Fruit fly (Drosophila melanogaster) whole organism, embryonic: ENCODE results near the gene ETHR.

ENCODE experiments used
- ATbp ChIP-seq: fragments of 200-800 bp; sonication (Bioruptor generic); optimal IDR thresholded peaks from 2 replicates; lab custom pipeline; 2017; ENCODE audit warnings: missing biosample characterization, mild to moderate bottlenecking, missing genetic modification characterization, missing genetic modification reagents
- BEAF-32 ChIP-seq: fragments of 200-800 bp; sonication (Bioruptor generic); optimal IDR thresholded peaks from 3 replicates; lab custom pipeline; 2017; ENCODE audit warnings: missing biosample characterization, missing genetic modification characterization, mild to moderate bottlenecking, moderate library complexity, missing genetic modification reagents
- CG10431 ChIP-seq: fragments of 200-800 bp; sonication (Bioruptor generic); optimal IDR thresholded peaks from 3 replicates; lab custom pipeline; 2018; ENCODE audit warnings: missing biosample characterization, mild to moderate bottlenecking, missing genetic modification characterization
- CG11247 ChIP-seq: fragments of 200-800 bp; sonication (Bioruptor generic); IDR thresholded peaks from 2 replicates; pipeline ENCODE4 v1.3.6; 2022; ENCODE audit warnings: missing biosample characterization, missing genetic modification characterization
- CG11560 ChIP-seq: fragments of 200-800 bp; sonication (Bioruptor generic); IDR thresholded peaks from 3 replicates; pipeline ENCODE4 v1.3.6; 2022; ENCODE audit warnings: missing biosample characterization, missing genetic modification characterization
- CG11696 ChIP-seq: fragments of 200-800 bp; sonication (Bioruptor generic); IDR thresholded peaks from 2 replicates; pipeline ENCODE4 v1.3.6; 2022; ENCODE audit warnings: missing biosample characterization, missing genetic modification characterization
- CG13624 ChIP-seq: fragments of 200-800 bp; sonication (Bioruptor generic); optimal IDR thresholded peaks from 2 replicates; lab custom pipeline; 2016; ENCODE audit warnings: missing biosample characterization, missing genetic modification characterization
- CG13894 ChIP-seq: fragments of 200-800 bp; sonication (Bioruptor generic); optimal IDR thresholded peaks from 3 replicates; lab custom pipeline; 2018; ENCODE audit warnings: missing biosample characterization, mild to moderate bottlenecking, missing genetic modification characterization, moderate library complexity
- CG18262 ChIP-seq: fragments of 200-800 bp; optimal IDR thresholded peaks from 3 replicates; lab custom pipeline; 2019; ENCODE audit warnings: missing biosample characterization, mild to moderate bottlenecking, missing genetic modification characterization, moderate library complexity
- CG2889 ChIP-seq: fragments of 200-800 bp; sonication (Bioruptor generic); IDR thresholded peaks from 3 replicates; pipeline ENCODE4 v1.3.6; 2022; ENCODE audit warnings: missing biosample characterization, missing genetic modification characterization
- CG30403 ChIP-seq: fragments of 200-800 bp; sonication (Bioruptor generic); optimal IDR thresholded peaks from 3 replicates; lab custom pipeline; 2016; ENCODE audit warnings: missing biosample characterization, missing genetic modification characterization
- CG31388 ChIP-seq: fragments of 200-800 bp; sonication (Bioruptor generic); optimal IDR thresholded peaks from 2 replicates; lab custom pipeline; 2016; ENCODE audit warnings: missing biosample characterization, missing genetic modification characterization
- CG3281 ChIP-seq: fragments of 200-800 bp; sonication (Bioruptor generic); optimal IDR thresholded peaks from 3 replicates; lab custom pipeline; 2017; ENCODE audit warnings: missing biosample characterization, mild to moderate bottlenecking, missing genetic modification characterization
- CG3847 ChIP-seq: fragments of 200-800 bp; sonication (Bioruptor generic); IDR thresholded peaks from 2 replicates; pipeline ENCODE4 v1.3.6; 2022; ENCODE audit warnings: missing biosample characterization, missing genetic modification characterization
- CG42726 ChIP-seq: fragments of 200-800 bp; sonication (Bioruptor generic); IDR thresholded peaks from 2 replicates; pipeline ENCODE4 v1.3.6; 2022; ENCODE audit warnings: missing biosample characterization, missing genetic modification characterization; ENCODE audit not compliant: partially characterized antibody
- CG6791 ChIP-seq: fragments of 200-800 bp; sonication (Bioruptor generic); IDR thresholded peaks from 3 replicates; pipeline ENCODE4 v1.3.6; 2022; ENCODE audit warnings: missing biosample characterization, missing genetic modification characterization; ENCODE audit not compliant: partially characterized antibody
- CG6854 ChIP-seq: fragments of 200-800 bp; sonication (Bioruptor generic); optimal IDR thresholded peaks from 3 replicates; lab custom pipeline; 2017; ENCODE audit warnings: missing biosample characterization, mild to moderate bottlenecking, missing genetic modification characterization
- CG7357 ChIP-seq: fragments of 200-800 bp; sonication (Bioruptor generic); IDR thresholded peaks from 3 replicates; pipeline ENCODE4 v1.3.6; 2022; ENCODE audit warnings: missing biosample characterization, missing genetic modification characterization
- CG7745 ChIP-seq: fragments of 200-800 bp; sonication (Bioruptor generic); optimal IDR thresholded peaks from 2 replicates; lab custom pipeline; 2018; ENCODE audit warnings: missing biosample characterization, mild to moderate bottlenecking, missing genetic modification characterization, moderate library complexity
- CG8359 ChIP-seq: fragments of 200-800 bp; sonication (Bioruptor generic); optimal IDR thresholded peaks from 2 replicates; lab custom pipeline; 2017; ENCODE audit warnings: missing biosample characterization, mild to moderate bottlenecking, missing genetic modification characterization, borderline replicate concordance
- CG8388 ChIP-seq: fragments of 200-800 bp; sonication (Bioruptor generic); optimal IDR thresholded peaks from 2 replicates; lab custom pipeline; 2019; ENCODE audit warnings: missing biosample characterization, mild to moderate bottlenecking, missing genetic modification characterization, moderate library complexity
- CG9797 ChIP-seq: fragments of 200-800 bp; sonication (Bioruptor generic); optimal IDR thresholded peaks from 3 replicates; lab custom pipeline; 2018; ENCODE audit warnings: missing biosample characterization, mild to moderate bottlenecking, missing genetic modification characterization
- Doc3 ChIP-seq: fragments of 200-800 bp; sonication (Bioruptor generic); IDR thresholded peaks from 3 replicates; pipeline ENCODE4 v1.3.6; 2022; ENCODE audit warnings: missing biosample characterization, missing genetic modification characterization; ENCODE audit not compliant: partially characterized antibody
- Dref ChIP-seq: fragments of 200-800 bp; sonication (Bioruptor generic); IDR thresholded peaks from 2 replicates; pipeline ENCODE4 v1.3.6; 2022; ENCODE audit warnings: missing biosample characterization, missing genetic modification characterization
- Hr78 ChIP-seq, 2 experiments: fragments of 200-800 bp in 1 of 2; fragments of >200 bp in 1 of 2; sonication (Bioruptor generic) in 1 of 2; optimal IDR thresholded peaks; 2 replicates each; lab custom pipeline; 2017 to 2019; ENCODE audit warnings: missing biosample characterization in 2 of 2, missing genetic modification characterization in 2 of 2, mild to moderate bottlenecking in 1 of 2, moderate library complexity in 1 of 2
- Hsf ChIP-seq: fragments of 200-800 bp; sonication (Bioruptor generic); optimal IDR thresholded peaks from 3 replicates; lab custom pipeline; 2016; ENCODE audit warnings: missing biosample characterization, missing genetic modification characterization
- MBD-R2 ChIP-seq: fragments of 200-800 bp; sonication (Bioruptor generic); IDR thresholded peaks from 2 replicates; pipeline ENCODE4 v1.3.6; 2022; ENCODE audit warnings: missing biosample characterization, missing genetic modification characterization
- Med ChIP-seq: fragments of 200-800 bp; sonication (Bioruptor generic); peaks from one replicate; lab custom pipeline; 2016; ENCODE audit warnings: missing biosample characterization, missing genetic modification characterization, mild to moderate bottlenecking, inconsistent platforms, moderate library complexity
- NC2α ChIP-seq: fragments of 200-800 bp; sonication (Bioruptor generic); optimal IDR thresholded peaks from 2 replicates; lab custom pipeline; 2016; ENCODE audit warnings: missing biosample characterization, missing genetic modification characterization
- PHDP ChIP-seq: fragments of 200-800 bp; sonication (Bioruptor generic); optimal IDR thresholded peaks from 3 replicates; lab custom pipeline; 2018; ENCODE audit warnings: missing biosample characterization, mild to moderate bottlenecking, missing genetic modification characterization, moderate library complexity
- Sry-β ChIP-seq: fragments of 200-800 bp; sonication (Bioruptor generic); optimal IDR thresholded peaks from 2 replicates; lab custom pipeline; 2018; ENCODE audit warnings: missing biosample characterization, mild to moderate bottlenecking, missing genetic modification characterization, moderate library complexity
- ato ChIP-seq: fragments of 200-800 bp; sonication (Bioruptor generic); IDR thresholded peaks from 2 replicates; pipeline ENCODE4 v1.3.6; 2022; ENCODE audit warnings: missing biosample characterization, missing genetic modification characterization; ENCODE audit not compliant: partially characterized antibody
- ems ChIP-seq: fragments of 200-800 bp; sonication (Bioruptor generic); optimal IDR thresholded peaks from 3 replicates; lab custom pipeline; 2016; ENCODE audit warnings: missing biosample characterization, missing genetic modification characterization
- esg ChIP-seq: fragments of 200-800 bp; sonication (Bioruptor generic); conservative IDR thresholded peaks from 2 replicates; pipeline ENCODE4 v1.3.6; 2022; ENCODE audit warnings: missing biosample characterization, missing genetic modification characterization
- eve ChIP-seq, 2 experiments: fragments of >200 bp; optimal IDR thresholded peaks; 2 replicates each; lab custom pipeline; 2017; ENCODE audit warnings: missing biosample characterization in 2 of 2, missing genetic modification characterization in 2 of 2
- h ChIP-seq: fragments of >200 bp; optimal IDR thresholded peaks from 2 replicates; lab custom pipeline; 2017
- ken ChIP-seq: fragments of 200-800 bp; sonication (Bioruptor generic); IDR thresholded peaks from 3 replicates; pipeline ENCODE4 v1.3.6; 2022; ENCODE audit warnings: missing biosample characterization, missing genetic modification characterization
- klu ChIP-seq: fragments of 200-800 bp; sonication (Bioruptor generic); IDR thresholded peaks from 2 replicates; pipeline ENCODE4 v1.3.6; 2022; ENCODE audit warnings: missing biosample characterization, missing genetic modification characterization
- kni ChIP-seq: fragments of 200-800 bp; sonication (Bioruptor generic); optimal IDR thresholded peaks from 3 replicates; lab custom pipeline; 2017; ENCODE audit warnings: mild to moderate bottlenecking, missing biosample characterization, missing genetic modification reagents, missing genetic modification characterization
- lov ChIP-seq, 2 experiments: fragments of 200-800 bp in 1 of 2; fragments of >200 bp in 1 of 2; sonication (Bioruptor generic) in 1 of 2; IDR thresholded peaks in 1 of 2; optimal IDR thresholded peaks in 1 of 2; 2 replicates in 1 of 2; 3 replicates in 1 of 2; pipeline versions ENCODE4 v1.3.6 to Lab custom; 2017 to 2022; ENCODE audit warnings: missing biosample characterization in 1 of 2, missing genetic modification characterization in 1 of 2
- nau ChIP-seq: fragments of 200-800 bp; sonication (Bioruptor generic); optimal IDR thresholded peaks from 3 replicates; lab custom pipeline; 2017; ENCODE audit warnings: missing biosample characterization, mild to moderate bottlenecking, missing genetic modification characterization, missing genetic modification reagents
- nerfin-1 ChIP-seq: fragments of 200-800 bp; sonication (Bioruptor generic); optimal IDR thresholded peaks from 3 replicates; lab custom pipeline; 2019; ENCODE audit warnings: missing biosample characterization, mild to moderate bottlenecking, missing genetic modification characterization, moderate library complexity
- oc ChIP-seq: fragments of 200-800 bp; sonication (Bioruptor generic); optimal IDR thresholded peaks from 2 replicates; lab custom pipeline; 2018; ENCODE audit warnings: missing biosample characterization, mild to moderate bottlenecking, missing genetic modification characterization, moderate library complexity
- pzg ChIP-seq: fragments of 200-800 bp; sonication (Bioruptor generic); optimal IDR thresholded peaks from 3 replicates; lab custom pipeline; 2018; ENCODE audit warnings: missing biosample characterization, mild to moderate bottlenecking, missing genetic modification characterization, moderate library complexity
- sd ChIP-seq: fragments of 200-800 bp; sonication (Bioruptor generic); optimal IDR thresholded peaks from 3 replicates; lab custom pipeline; 2018; ENCODE audit warnings: missing biosample characterization, mild to moderate bottlenecking, missing genetic modification characterization, moderate library complexity
- sim ChIP-seq: fragments of 200-800 bp; sonication (Bioruptor generic); IDR thresholded peaks from 2 replicates; pipeline ENCODE4 v1.3.6; 2022; ENCODE audit warnings: missing biosample characterization, missing genetic modification characterization
- tll ChIP-seq, 2 experiments: fragments of 200-800 bp in 1 of 2; fragments of >200 bp in 1 of 2; sonication (Bioruptor generic) in 1 of 2; optimal IDR thresholded peaks; 2 replicates each; lab custom pipeline; 2017 to 2019; ENCODE audit warnings: missing biosample characterization in 2 of 2, missing genetic modification characterization in 2 of 2, mild to moderate bottlenecking in 1 of 2, moderate library complexity in 1 of 2
- zen ChIP-seq: fragments of 200-800 bp; sonication (Bioruptor generic); optimal IDR thresholded peaks from 3 replicates; lab custom pipeline; 2018; ENCODE audit warnings: missing biosample characterization, mild to moderate bottlenecking, missing genetic modification characterization, moderate library complexity

Gene ETHR

DNA sequence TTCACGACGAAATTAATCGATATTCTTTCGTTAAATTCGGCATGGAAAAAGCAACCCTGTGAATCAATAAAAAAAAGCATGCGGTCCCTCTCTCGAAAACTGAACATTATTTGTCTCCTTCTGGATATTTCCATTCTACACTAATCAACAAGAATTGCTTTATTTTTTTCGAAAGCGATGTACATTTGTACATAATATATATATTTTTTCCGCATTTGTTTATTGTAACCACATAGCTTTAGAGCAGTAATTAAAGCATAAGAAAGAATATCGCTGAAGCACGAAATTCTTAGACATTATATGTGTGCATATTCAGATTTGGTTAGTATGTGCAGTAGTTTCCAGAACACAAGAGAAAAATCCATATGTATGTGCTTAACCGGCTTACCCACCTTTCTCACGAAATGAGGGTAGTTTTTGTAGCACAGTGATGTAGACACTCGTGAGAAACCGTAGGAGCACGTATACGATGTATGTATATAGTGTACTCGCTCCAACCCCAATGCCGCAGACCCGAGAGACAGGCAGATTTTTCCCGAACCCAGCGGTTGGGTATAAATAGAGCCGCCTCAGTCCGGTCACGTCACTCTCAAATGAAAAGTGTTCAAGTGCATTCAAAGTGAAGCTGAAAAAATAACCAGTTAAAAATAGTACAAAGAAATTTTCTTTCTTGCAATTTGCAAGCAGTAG is 49.4 kb downstream of the ETHR start:
- TF ChIP-seq NC2α (GFP tag; lab: Kevin White, UChicago) (peak; percentile 42), Hr78 (GFP tag; optimal IDR thresholded peaks at IDR 0.05; lab: Kevin White, UChicago) (peak in 1 of 2 experiments; percentile 65), CG6854 (peak; percentile 86), CG8359 (GFP tag; lab: Kevin White, UChicago) (peak; percentile 66), sim (GFP tag; lab: Robert Waterston, UW) (no peak), klu (GFP tag; lab: Robert Waterston, UW) (no peak), CG18262 (tag; lab: Kevin White, UChicago) (peak; percentile 94), CG13894 (tag; lab: Kevin White, UChicago) (peak; percentile 91), lov (optimal IDR thresholded peaks at IDR 0.05; lab: Kevin White, UChicago) (no peak), lov (GFP tag; IDR thresholded peaks at IDR 0.05; lab: Robert Waterston, UW) (no peak), h (lab: Kevin White, UChicago) (no peak), sd (peak; percentile 80), CG42726 (GFP tag; lab: Robert Waterston, UW) (no peak), CG13624 (GFP tag; lab: Kevin White, UChicago) (peak; percentile 71), CG7357 (GFP tag; lab: Robert Waterston, UW) (peak; percentile 75), ken (GFP tag; lab: Robert Waterston, UW) (no peak), oc (peak; percentile 89), kni (GFP tag; lab: Kevin White, UChicago) (peak; percentile 75), CG11696 (GFP tag; lab: Robert Waterston, UW) (no peak), ATbp (GFP tag; lab: Kevin White, UChicago) (peak; percentile 56), tll (GFP tag; optimal IDR thresholded peaks at IDR 0.05; lab: Kevin White, UChicago) (no peak), CG8388 (GFP tag; lab: Kevin White, UChicago) (peak; percentile 49), BEAF-32 (GFP tag; lab: Kevin White, UChicago) (peak; percentile 76), CG7745 (tag; lab: Kevin White, UChicago) (no peak), CG9797 (GFP tag; lab: Kevin White, UChicago) (no peak), Sry-β (GFP tag; lab: Kevin White, UChicago) (peak; percentile 12), MBD-R2 (GFP tag; lab: Robert Waterston, UW) (no peak), CG6791 (GFP tag; lab: Robert Waterston, UW) (no peak), Doc3 (GFP tag; lab: Robert Waterston, UW) (no peak), CG10431 (GFP tag; lab: Kevin White, UChicago) (peak; percentile 86), PHDP (tag; lab: Kevin White, UChicago) (peak; percentile 88), ato (GFP tag; lab: Robert Waterston, UW) (no peak), nerfin-1 (tag; lab: Kevin White, UChicago) (peak; percentile 88), CG11560 (tag; lab: Robert Waterston, UW) (no peak), CG3847 (GFP tag; lab: Robert Waterston, UW) (no peak), CG11247 (GFP tag; lab: Robert Waterston, UW) (no peak), CG30403 (GFP tag; lab: Kevin White, UChicago) (peak; percentile 69), pzg (peak; percentile 35), CG31388 (peak; percentile 9), zen (tag; lab: Kevin White, UChicago) (peak; percentile 65), Med (peak; percentile 91), nau (GFP tag; lab: Kevin White, UChicago) (peak; percentile 77), CG2889 (GFP tag; lab: Robert Waterston, UW) (no peak), CG3281 (GFP tag; lab: Kevin White, UChicago) (peak; percentile 93), esg (no peak), Hsf (GFP tag; lab: Kevin White, UChicago) (peak; percentile 86), ems (GFP tag; lab: Kevin White, UChicago) (peak; percentile 78), eve (GFP tag; optimal IDR thresholded peaks at IDR 0.05; lab: Kevin White, UChicago) (peak in 1 of 2 experiments; percentile 98), Dref (GFP tag; lab: Robert Waterston, UW) (no peak)
